Worm (Caenorhabditis elegans) whole organism, L1 larva: Measurements from ENCODE around the gene F10C1.23.

ENCODE experiments used
- C16A3.4 ChIP-seq: fragments of 150-350 bp; optimal IDR thresholded peaks from 2 replicates; lab custom pipeline; 2014; ENCODE audit warnings: missing biosample characterization, missing genetic modification characterization
- C34B4.2 ChIP-seq: sonication (generic microtip); optimal IDR thresholded peaks from 2 replicates; lab custom pipeline; 2017; ENCODE audit warnings: mild to moderate bottlenecking, missing genetic modification characterization, missing compliant biosample characterization
- aha-1 ChIP-seq: fragments of 150-350 bp; optimal IDR thresholded peaks from 2 replicates; lab custom pipeline; 2014; ENCODE audit warnings: missing biosample characterization, missing genetic modification characterization
- alr-1 ChIP-seq: fragments of 200-800 bp; sonication (Bioruptor generic); optimal IDR thresholded peaks from 2 replicates; lab custom pipeline; 2018; ENCODE audit warnings: borderline replicate concordance, mild to moderate bottlenecking, missing genetic modification characterization, missing compliant biosample characterization
- aly-2 ChIP-seq: fragments of 150-350 bp; optimal IDR thresholded peaks from 2 replicates; lab custom pipeline; 2014; ENCODE audit warnings: missing biosample characterization, missing genetic modification characterization
- ama-1 ChIP-seq: fragments of 150-350 bp; optimal IDR thresholded peaks from 2 replicates; lab custom pipeline; 2014
- ceh-88 ChIP-seq: fragments of 200-800 bp; sonication (Bioruptor generic); IDR thresholded peaks from 2 replicates; pipeline ENCODE4 v1.3.6; 2022; ENCODE audit warnings: missing genetic modification characterization, missing compliant biosample characterization
- ceh-90 ChIP-seq: sonication (generic microtip); optimal IDR thresholded peaks from 2 replicates; lab custom pipeline; 2016; ENCODE audit warnings: missing genetic modification characterization, missing compliant biosample characterization
- ces-1 ChIP-seq: fragments of 150-350 bp; optimal IDR thresholded peaks from 2 replicates; lab custom pipeline; 2014; ENCODE audit warnings: missing biosample characterization, missing genetic modification reagents, missing genetic modification characterization
- dpl-1 ChIP-seq, 3 experiments: fragments of 150-350 bp in 2 of 3; sonication (generic microtip) in 1 of 3; optimal IDR thresholded peaks; 2 replicates each; lab custom pipeline; 2014 to 2017; ENCODE audit warnings: missing biosample characterization in 3 of 3, missing genetic modification characterization in 3 of 3, missing genetic modification reagents in 3 of 3
- efl-1 ChIP-seq, 4 experiments: fragments of 150-350 bp; optimal IDR thresholded peaks in 3 of 4; peaks in 1 of 4; 1 replicate in 1 of 4; 2 replicates in 3 of 4; lab custom pipeline; 2014; ENCODE audit warnings: missing biosample characterization in 2 of 4, missing genetic modification characterization in 2 of 4, missing genetic modification reagents in 2 of 4
- egl-13 ChIP-seq: sonication (generic microtip); optimal IDR thresholded peaks from 2 replicates; lab custom pipeline; 2016; ENCODE audit warnings: missing genotype, missing genetic modification reagents, missing genetic modification characterization, missing compliant biosample characterization
- elt-2 ChIP-seq: sonication (generic microtip); optimal IDR thresholded peaks from 2 replicates; lab custom pipeline; 2016; ENCODE audit warnings: missing genetic modification characterization, mild to moderate bottlenecking, inconsistent platforms, missing compliant biosample characterization, missing genetic modification reagents
- elt-3 ChIP-seq, 6 experiments: fragments of 150-350 bp in 1 of 6; sonication (generic microtip); optimal IDR thresholded peaks; 2 replicates each; lab custom pipeline; 2017 to 2018; ENCODE audit warnings: missing biosample characterization in 6 of 6, missing genetic modification characterization in 6 of 6, inconsistent platforms in 1 of 6
- fkh-10 ChIP-seq: sonication (generic microtip); optimal IDR thresholded peaks from 2 replicates; lab custom pipeline; 2017; ENCODE audit warnings: missing biosample characterization, missing genetic modification reagents, missing genetic modification characterization
- fkh-4 ChIP-seq: sonication (generic microtip); optimal IDR thresholded peaks from 2 replicates; lab custom pipeline; 2016; ENCODE audit warnings: missing compliant biosample characterization, missing genetic modification characterization, borderline replicate concordance
- fos-1 ChIP-seq: fragments of 150-350 bp; optimal IDR thresholded peaks from 2 replicates; lab custom pipeline; 2014; ENCODE audit warnings: missing biosample characterization, missing genetic modification characterization
- grh-1 ChIP-seq: fragments of 200-800 bp; sonication (Bioruptor generic); IDR thresholded peaks from 2 replicates; pipeline ENCODE4 v1.3.6; 2022; ENCODE audit warnings: missing genetic modification reagents, missing genetic modification characterization, missing compliant biosample characterization
- hpl-2 ChIP-seq: fragments of 150-350 bp; optimal IDR thresholded peaks from 2 replicates; lab custom pipeline; 2014; ENCODE audit warnings: missing biosample characterization, missing genetic modification reagents, missing genetic modification characterization
- jun-1 ChIP-seq: fragments of 150-350 bp; optimal IDR thresholded peaks from 2 replicates; lab custom pipeline; 2014; ENCODE audit warnings: missing biosample characterization, missing genetic modification reagents, missing genetic modification characterization
- lin-13 ChIP-seq: fragments of 150-350 bp; optimal IDR thresholded peaks from 2 replicates; lab custom pipeline; 2014; ENCODE audit warnings: missing biosample characterization, missing genetic modification reagents, missing genetic modification characterization
- lin-14 ChIP-seq: fragments of 200-800 bp; sonication (Bioruptor generic); optimal IDR thresholded peaks from 2 replicates; lab custom pipeline; 2018; ENCODE audit warnings: mild to moderate bottlenecking, missing genetic modification characterization, moderate library complexity, missing compliant biosample characterization
- lin-15B ChIP-seq: fragments of 150-350 bp; sonication (generic microtip); optimal IDR thresholded peaks from 3 replicates; lab custom pipeline; 2014; ENCODE audit warnings: missing biosample characterization, missing genetic modification characterization
- lin-39 ChIP-seq: fragments of 150-350 bp; optimal IDR thresholded peaks from 2 replicates; lab custom pipeline; 2014; ENCODE audit warnings: missing biosample characterization, missing genetic modification reagents, missing genetic modification characterization
- lir-3 ChIP-seq: sonication (generic microtip); optimal IDR thresholded peaks from 2 replicates; lab custom pipeline; 2016; ENCODE audit warnings: mild to moderate bottlenecking, missing genetic modification characterization, moderate library complexity, missing compliant biosample characterization; ENCODE audit not compliant: poor library complexity
- lsy-2 ChIP-seq, 2 experiments: fragments of 150-350 bp; optimal IDR thresholded peaks; 2 replicates each; lab custom pipeline; 2014; ENCODE audit warnings: missing biosample characterization in 2 of 2, missing genetic modification characterization in 2 of 2
- mab-9 ChIP-seq: fragments of 200-800 bp; sonication (Bioruptor generic); IDR thresholded peaks from 2 replicates; pipeline ENCODE4 v1.3.6; 2022; ENCODE audit warnings: missing genetic modification reagents, missing genetic modification characterization, missing compliant biosample characterization
- mdl-1 ChIP-seq, 2 experiments: fragments of 150-350 bp; optimal IDR thresholded peaks; 2 replicates each; lab custom pipeline; 2014 to 2017; ENCODE audit warnings: missing biosample characterization in 2 of 2, missing genetic modification characterization in 2 of 2, inconsistent platforms in 1 of 2
- mef-2 ChIP-seq: fragments of 150-350 bp; optimal IDR thresholded peaks from 2 replicates; lab custom pipeline; 2014; ENCODE audit warnings: missing biosample characterization, missing genetic modification characterization
- nhr-11 ChIP-seq: fragments of 150-350 bp; optimal IDR thresholded peaks from 2 replicates; lab custom pipeline; 2014; ENCODE audit warnings: missing biosample characterization, missing genetic modification characterization
- nhr-12 ChIP-seq: sonication (generic microtip); optimal IDR thresholded peaks from 2 replicates; lab custom pipeline; 2017; ENCODE audit warnings: missing biosample characterization, missing genetic modification characterization
- nhr-19 ChIP-seq: fragments of 200-800 bp; sonication (Bioruptor generic); conservative IDR thresholded peaks from 2 replicates; pipeline ENCODE4 v1.3.6; 2022; ENCODE audit warnings: missing genetic modification characterization, missing compliant biosample characterization
- nhr-20 ChIP-seq: sonication (generic microtip); optimal IDR thresholded peaks from 2 replicates; lab custom pipeline; 2016; ENCODE audit warnings: mild to moderate bottlenecking, missing genetic modification characterization, missing compliant biosample characterization
- nhr-237 ChIP-seq: fragments of 150-350 bp; optimal IDR thresholded peaks from 2 replicates; lab custom pipeline; 2014; ENCODE audit warnings: missing biosample characterization, missing genetic modification characterization
- nhr-47 ChIP-seq: sonication (generic microtip); optimal IDR thresholded peaks from 2 replicates; lab custom pipeline; 2016; ENCODE audit warnings: mild to moderate bottlenecking, missing genetic modification characterization, moderate library complexity, missing compliant biosample characterization
- nhr-71 ChIP-seq: sonication (generic microtip); optimal IDR thresholded peaks from 2 replicates; lab custom pipeline; 2016; ENCODE audit warnings: mild to moderate bottlenecking, missing genetic modification characterization, moderate library complexity, missing compliant biosample characterization
- nhr-76 ChIP-seq: sonication (generic microtip); optimal IDR thresholded peaks from 2 replicates; lab custom pipeline; 2017; ENCODE audit warnings: missing biosample characterization, missing genetic modification characterization
- nhr-77 ChIP-seq: fragments of 150-350 bp; optimal IDR thresholded peaks from 2 replicates; lab custom pipeline; 2014; ENCODE audit warnings: missing biosample characterization, missing genetic modification characterization
- nhr-90 ChIP-seq: sonication (generic microtip); optimal IDR thresholded peaks from 2 replicates; lab custom pipeline; 2016; ENCODE audit warnings: mild to moderate bottlenecking, missing genetic modification characterization, missing compliant biosample characterization; ENCODE audit not compliant: poor library complexity
- pag-3 ChIP-seq: sonication (generic microtip); optimal IDR thresholded peaks from 2 replicates; lab custom pipeline; 2017; ENCODE audit warnings: missing genetic modification characterization, mild to moderate bottlenecking, missing compliant biosample characterization, antibody characterized with exemption, borderline replicate concordance; ENCODE audit not compliant: insufficient read depth
- pqm-1 ChIP-seq: sonication (generic microtip); optimal IDR thresholded peaks from 3 replicates; lab custom pipeline; 2017; ENCODE audit warnings: missing biosample characterization, missing genetic modification characterization
- snu-23 ChIP-seq: sonication (generic microtip); optimal IDR thresholded peaks from 2 replicates; lab custom pipeline; 2016; ENCODE audit warnings: missing genetic modification characterization, missing compliant biosample characterization
- sox-4 ChIP-seq: sonication (generic microtip); optimal IDR thresholded peaks from 2 replicates; lab custom pipeline; 2016; ENCODE audit warnings: missing genetic modification characterization, missing compliant biosample characterization
- swsn-7 ChIP-seq: sonication (generic microtip); optimal IDR thresholded peaks from 2 replicates; lab custom pipeline; 2016; ENCODE audit warnings: missing genetic modification characterization, missing compliant biosample characterization
- unc-98 ChIP-seq: fragments of 200-800 bp; sonication (Bioruptor generic); IDR thresholded peaks from 2 replicates; pipeline ENCODE4 v1.3.6; 2022; ENCODE audit warnings: missing genetic modification characterization, missing compliant biosample characterization
- xbp-1 ChIP-seq: sonication (generic microtip); optimal IDR thresholded peaks from 2 replicates; lab custom pipeline; 2016; ENCODE audit warnings: missing genetic modification characterization, missing compliant biosample characterization
- zag-1 ChIP-seq: fragments of 150-350 bp; optimal IDR thresholded peaks from 2 replicates; lab custom pipeline; 2014; ENCODE audit warnings: missing biosample characterization, missing genetic modification characterization
- zip-4 ChIP-seq: fragments of 200-800 bp; sonication (Bioruptor generic); optimal IDR thresholded peaks from 2 replicates; lab custom pipeline; 2018; ENCODE audit warnings: mild to moderate bottlenecking, missing genetic modification characterization, moderate library complexity, missing compliant biosample characterization
- ztf-11 ChIP-seq, 2 experiments: sonication (generic microtip); optimal IDR thresholded peaks; 2 replicates each; lab custom pipeline; 2016 to 2017; ENCODE audit warnings: missing genetic modification characterization in 2 of 2, missing biosample characterization in 1 of 2, missing compliant biosample characterization in 1 of 2
- ztf-4 ChIP-seq: fragments of 150-350 bp; optimal IDR thresholded peaks from 2 replicates; lab custom pipeline; 2014; ENCODE audit warnings: missing biosample characterization, missing genetic modification characterization

F10C1.23 gene

DNA sequence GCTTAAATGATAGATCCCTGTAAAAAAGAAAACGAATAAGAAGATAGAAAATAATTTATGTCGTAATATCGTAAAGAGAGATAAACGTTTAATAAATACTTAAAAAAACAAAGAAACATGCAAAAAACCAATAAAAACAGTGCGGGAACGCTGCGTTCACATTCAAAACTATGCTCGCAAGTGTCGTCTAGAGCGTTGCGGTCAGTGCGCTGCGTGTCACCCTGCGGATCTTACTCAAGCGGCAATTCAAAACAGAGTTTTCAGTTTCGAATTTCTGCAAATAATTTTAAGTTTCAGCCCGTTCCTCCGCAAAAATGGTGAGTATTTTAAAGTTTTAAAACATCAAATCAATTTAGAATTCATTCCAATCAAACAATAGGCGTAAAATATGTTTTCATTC, 43.0 kb upstream of the F10C1.23 start, which contains the start of the genes tiar-1 and lelo-4 (continued):
- TF ChIP-seq fkh-10 (no peak), grh-1 (GFP tag; lab: Robert Waterston, UW) (no peak), elt-3 (tag; optimal IDR thresholded peaks at IDR 0.05; lab: Kevin White, UChicago) (peak in 1 of 6 experiments; percentile 58), pag-3 (no peak), zip-4 (no peak), hpl-2 (GFP tag; lab: Kevin White, UChicago) (no peak), nhr-77 (tag; lab: Kevin White, UChicago) (peak; percentile 29), C16A3.4 (tag; lab: Kevin White, UChicago) (peak; percentile 66), lir-3 (peak; percentile 42), efl-1 (optimal IDR thresholded peaks at IDR 0.05; lab: Kevin White, UChicago) (peak; percentile 24 to 91), efl-1 (GFP tag; optimal IDR thresholded peaks at IDR 0.05 in 1 of 2; lab: Kevin White, UChicago) (peak; percentile 90 to 98), sox-4 (tag; lab: Kevin White, UChicago) (no peak), ces-1 (GFP tag; lab: Kevin White, UChicago) (no peak), aly-2 (tag; lab: Kevin White, UChicago) (no peak), elt-2 (tag; lab: Kevin White, UChicago) (no peak), ztf-11 (tag; optimal IDR thresholded peaks at IDR 0.05; lab: Kevin White, UChicago) (no peak), zag-1 (tag; lab: Kevin White, UChicago) (no peak), nhr-47 (peak; percentile 42), nhr-76 (tag; lab: Kevin White, UChicago) (no peak), alr-1 (no peak), lsy-2 (tag; optimal IDR thresholded peaks at IDR 0.05; lab: Kevin White, UChicago) (peak; percentile 73 to 91), nhr-71 (tag; lab: Kevin White, UChicago) (peak; percentile 73), pqm-1 (tag; lab: Kevin White, UChicago) (no peak), nhr-237 (tag; lab: Kevin White, UChicago) (no peak), mab-9 (GFP tag; lab: Robert Waterston, UW) (no peak), lin-39 (tag; lab: Kevin White, UChicago) (no peak), fkh-4 (tag; lab: Kevin White, UChicago) (no peak), lin-13 (peak; percentile 50), snu-23 (GFP tag; lab: Kevin White, UChicago) (peak; percentile 76), xbp-1 (peak; percentile 63), aha-1 (tag; lab: Kevin White, UChicago) (no peak), ama-1 (lab: Kevin White, UChicago) (no peak), nhr-12 (tag; lab: Kevin White, UChicago) (no peak), jun-1 (tag; lab: Kevin White, UChicago) (no peak), unc-98 (no peak), egl-13 (no peak), nhr-20 (tag; lab: Kevin White, UChicago) (peak; percentile 68), ceh-90 (tag; lab: Kevin White, UChicago) (no peak), ztf-4 (tag; lab: Kevin White, UChicago) (no peak), ceh-88 (no peak), nhr-90 (peak; percentile 19), mdl-1 (tag; optimal IDR thresholded peaks at IDR 0.05; lab: Kevin White, UChicago) (peak in 1 of 2 experiments; percentile 3), dpl-1 (GFP tag; optimal IDR thresholded peaks at IDR 0.05; lab: Kevin White, UChicago) (peak; percentile 85 to 94 (median 87)), nhr-11 (tag; lab: Kevin White, UChicago) (no peak), swsn-7 (peak; percentile 54), mef-2 (tag; lab: Kevin White, UChicago) (no peak), lin-15B (tag; lab: Kevin White, UChicago) (peak; percentile 78), fos-1 (peak; percentile 60), lin-14 (peak; percentile 76), nhr-19 (GFP tag; lab: Robert Waterston, UW) (peak; percentile 50), C34B4.2 (tag; lab: Kevin White, UChicago) (no peak)
